Fruit fly (Drosophila melanogaster): ENCODE data around the gene dsh.

Gene dsh

DNA sequence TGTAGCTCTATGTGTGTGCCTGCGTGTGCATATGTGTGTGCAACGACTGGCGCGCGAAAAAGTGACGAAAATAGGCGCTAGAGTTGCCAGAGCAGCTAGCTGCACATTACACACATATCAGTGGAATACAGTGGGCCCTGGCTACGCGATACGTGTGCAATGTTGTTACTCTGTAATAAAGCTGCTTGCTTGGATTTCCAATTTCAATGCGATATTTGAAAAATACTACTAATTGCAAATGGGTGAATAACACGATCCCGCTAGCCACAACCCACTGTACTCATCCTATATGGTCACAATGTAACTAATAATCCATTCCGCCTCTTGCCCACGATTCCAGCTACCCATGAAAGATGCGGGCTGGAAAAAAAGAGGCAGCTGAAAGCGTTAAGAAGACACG is 4.3 kb upstream of the dsh start (continued):
- no peak for TF ChIP-seq hkb (optimal IDR thresholded peaks at IDR 0.05)
- TF ChIP-seq hkb (GFP tag; IDR thresholded peaks at IDR 0.05): peak; percentile 97
- peak; percentile 81 for TF ChIP-seq wor (GFP tag; IDR thresholded peaks at IDR 0.05)
- TF ChIP-seq D (optimal IDR thresholded peaks at IDR 0.05): no peak
- peak; percentile 90 for TF ChIP-seq D (GFP tag; optimal IDR thresholded peaks at IDR 0.05)
- peak; percentile 96 for TF ChIP-seq Mrtf (GFP tag; IDR thresholded peaks at IDR 0.05)
- peak; percentile 77 for TF ChIP-seq p53 (GFP tag; optimal IDR thresholded peaks at IDR 0.05)
- TF ChIP-seq nau (GFP tag; optimal IDR thresholded peaks at IDR 0.05): peak; percentile 87
- peak; percentile 90 for TF ChIP-seq CG1647 (GFP tag; optimal IDR thresholded peaks at IDR 0.05)
- TF ChIP-seq sqz (GFP tag; optimal IDR thresholded peaks at IDR 0.05): peak; percentile 54
- peak; percentile 87 for TF ChIP-seq gt (GFP tag; IDR thresholded peaks at IDR 0.05)
- TF ChIP-seq Oaz (GFP tag; IDR thresholded peaks at IDR 0.05): peak; percentile 90
- TF ChIP-seq schlank (tag; optimal IDR thresholded peaks at IDR 0.05): peak; percentile 88
- no peak for TF ChIP-seq sc (optimal IDR thresholded peaks at IDR 0.05)
- peak; percentile 74 for TF ChIP-seq sc (GFP tag; optimal IDR thresholded peaks at IDR 0.05)
- TF ChIP-seq otp (GFP tag; IDR thresholded peaks at IDR 0.05): peak; percentile 95
- TF ChIP-seq Hr51 (GFP tag; optimal IDR thresholded peaks at IDR 0.05): peak; percentile 89 to 92
- peak; percentile 96 for TF ChIP-seq seq (GFP tag; IDR thresholded peaks at IDR 0.05)
- peak; percentile 70 for TF ChIP-seq sd (tag; optimal IDR thresholded peaks at IDR 0.05)
- no peak for TF ChIP-seq zf30C (GFP tag; optimal IDR thresholded peaks at IDR 0.05)
- peak; percentile 90 for TF ChIP-seq pho (GFP tag; optimal IDR thresholded peaks at IDR 0.05)
- TF ChIP-seq Lpt (GFP tag; optimal IDR thresholded peaks at IDR 0.05): no peak
- TF ChIP-seq CG1602 (GFP tag; optimal IDR thresholded peaks at IDR 0.05): peak; percentile 92
- TF ChIP-seq h (optimal IDR thresholded peaks at IDR 0.05): no peak
- no peak for TF ChIP-seq hbn (GFP tag; IDR thresholded peaks at IDR 0.05; ENCODE audit: partially characterized antibody)
- TF ChIP-seq CG2875 (GFP tag; optimal IDR thresholded peaks at IDR 0.05): peak; percentile 90
- peak; percentile 95 for TF ChIP-seq dmrt99B (tag; optimal IDR thresholded peaks at IDR 0.05)
- TF ChIP-seq CG6175 (GFP tag; IDR thresholded peaks at IDR 0.05): peak; percentile 83; the same call in 2 of the 3 replicates
- peak; percentile 94 for TF ChIP-seq CG7786 (GFP tag; optimal IDR thresholded peaks at IDR 0.05)
- peak; percentile 87 for TF ChIP-seq CG43689 (GFP tag; IDR thresholded peaks at IDR 0.05)
- peak; percentile 80 for TF ChIP-seq trh (GFP tag; optimal IDR thresholded peaks at IDR 0.05)
- TF ChIP-seq dan (GFP tag; IDR thresholded peaks at IDR 0.05): peak; percentile 74
- peak; percentile 71 for TF ChIP-seq CG3995 (GFP tag; optimal IDR thresholded peaks at IDR 0.05)
- peak; percentile 91 for TF ChIP-seq CG5245 (GFP tag; optimal IDR thresholded peaks at IDR 0.05)
- TF ChIP-seq CG8924 (tag; optimal IDR thresholded peaks at IDR 0.05): peak; percentile 88
- TF ChIP-seq ro (GFP tag; IDR thresholded peaks at IDR 0.05): peak; percentile 89
- peak; percentile 93 for TF ChIP-seq CoRest (tag; optimal IDR thresholded peaks at IDR 0.05)
- TF ChIP-seq fru (optimal IDR thresholded peaks at IDR 0.05): no peak
- TF ChIP-seq cas (GFP tag; IDR thresholded peaks at IDR 0.05): peak; percentile 83
- TF ChIP-seq abd-A (tag; optimal IDR thresholded peaks at IDR 0.05): no peak
- no peak for TF ChIP-seq CG9797 (GFP tag; optimal IDR thresholded peaks at IDR 0.05)
- peak; percentile 92 for TF ChIP-seq Dbx (GFP tag; IDR thresholded peaks at IDR 0.05)
- TF ChIP-seq CG17385 (GFP tag; optimal IDR thresholded peaks at IDR 0.05): peak; percentile 89
- peak; percentile 94 for TF ChIP-seq ap (GFP tag; IDR thresholded peaks at IDR 0.05)
- TF ChIP-seq GATAe (GFP tag; conservative IDR thresholded peaks at IDR 0.05): peak; percentile 67
- TF ChIP-seq kah (GFP tag; optimal IDR thresholded peaks at IDR 0.05): peak; percentile 86
- peak; percentile 73 for TF ChIP-seq CG8290 (GFP tag; optimal IDR thresholded peaks at IDR 0.05)
- peak in 1 of 2 experiments; percentile 99 for TF ChIP-seq CG8290 (tag; optimal IDR thresholded peaks at IDR 0.05)
- TF ChIP-seq CG9215 (GFP tag; IDR thresholded peaks at IDR 0.05): peak; percentile 87
- TF ChIP-seq CG11696 (GFP tag; IDR thresholded peaks at IDR 0.05): peak; percentile 86
- TF ChIP-seq CG4282 (GFP tag; optimal IDR thresholded peaks at IDR 0.05): peak; percentile 58
- peak; percentile 91 for TF ChIP-seq CG1233 (GFP tag; optimal IDR thresholded peaks at IDR 0.05)
- peak; percentile 78 for TF ChIP-seq Poxn (GFP tag; IDR thresholded peaks at IDR 0.05)
- no peak for TF ChIP-seq ftz-f1 (GFP tag; optimal IDR thresholded peaks at IDR 0.05)

Data from whole organism, embryonic.